Worm (Caenorhabditis elegans) whole organism, L4 larva: ENCODE results near the gene sec-23.

Experiments used
- nhr-10 ChIP-seq: fragments of 150-350 bp; optimal IDR thresholded peaks from 2 replicates; lab custom pipeline; 2014; ENCODE audit warnings: missing biosample characterization, missing genetic modification characterization
- nhr-6 ChIP-seq: fragments of 150-350 bp; optimal IDR thresholded peaks from 2 replicates; lab custom pipeline; 2014; ENCODE audit warnings: missing biosample characterization, missing genetic modification characterization
- rbr-2 ChIP-seq: sonication (generic microtip); optimal IDR thresholded peaks from 2 replicates; lab custom pipeline; 2016; ENCODE audit warnings: missing genotype, missing genetic modification characterization, missing compliant biosample characterization

The sec-23 gene

DNA sequence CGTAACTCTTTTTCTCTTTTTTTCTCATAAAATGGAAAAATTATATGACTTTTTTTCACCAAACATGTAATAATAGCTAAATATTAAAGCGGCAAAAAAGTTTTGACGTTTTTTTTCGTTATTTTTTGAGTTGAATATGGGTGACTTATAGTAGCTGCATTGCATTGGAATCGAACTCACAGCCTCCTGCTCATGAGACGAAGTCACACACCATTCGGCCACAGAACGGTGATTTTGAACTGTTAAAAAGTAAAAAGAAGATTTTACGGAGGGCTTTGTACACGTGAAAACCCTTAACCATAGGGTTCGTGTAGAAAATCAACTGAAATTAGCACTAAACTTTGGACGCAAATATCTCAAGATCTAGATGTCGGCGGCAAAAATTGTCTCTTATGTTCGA is 60.8 kb downstream of the sec-23 start:
- TF ChIP-seq rbr-2: no peak
- no peak for TF ChIP-seq nhr-10
- TF ChIP-seq nhr-6 (tag; lab: Kevin White, UChicago): no peak
